Fruit fly (Drosophila melanogaster) whole organism, pupa: ENCODE measurements around the gene Tim17a2.
A peak's percentile ranks its signal among the peaks of the same experiment; 100 is the strongest.

Experiments
- CG10348 ChIP-seq: fragments of 200-800 bp; sonication (Bioruptor generic); IDR thresholded peaks from 2 replicates; pipeline ENCODE4 v1.3.6; 2022; ENCODE audit warnings: missing biosample characterization, missing genetic modification characterization
- CG12605 ChIP-seq: fragments of 200-800 bp; sonication (Bioruptor generic); IDR thresholded peaks from 2 replicates; pipeline ENCODE4 v1.3.6; 2022; ENCODE audit warnings: missing biosample characterization, missing genetic modification characterization
- CG13204 ChIP-seq: fragments of 200-800 bp; sonication (Bioruptor generic); optimal IDR thresholded peaks from 2 replicates; lab custom pipeline; 2018; ENCODE audit warnings: missing biosample characterization, mild to moderate bottlenecking, missing genetic modification characterization, moderate library complexity
- CG14655 ChIP-seq: fragments of 200-800 bp; sonication (Bioruptor generic); optimal IDR thresholded peaks from 3 replicates; lab custom pipeline; 2017; ENCODE audit warnings: mild to moderate bottlenecking, missing biosample characterization, missing genetic modification reagents, missing genetic modification characterization
- CG15710 ChIP-seq: fragments of 200-800 bp; sonication (Bioruptor generic); optimal IDR thresholded peaks from 2 replicates; lab custom pipeline; 2018; ENCODE audit warnings: missing biosample characterization, mild to moderate bottlenecking, missing genetic modification characterization, moderate library complexity
- CG17806 ChIP-seq: fragments of 200-800 bp; sonication (Bioruptor generic); optimal IDR thresholded peaks from 2 replicates; lab custom pipeline; 2018; ENCODE audit warnings: missing biosample characterization, mild to moderate bottlenecking, missing genetic modification characterization, moderate library complexity
- CG32121 ChIP-seq: fragments of 200-800 bp; sonication (Bioruptor generic); IDR thresholded peaks from 2 replicates; pipeline ENCODE4 v1.3.6; 2022; ENCODE audit warnings: missing biosample characterization, missing genetic modification characterization
- CG34367 ChIP-seq: fragments of 200-800 bp; sonication (Bioruptor generic); optimal IDR thresholded peaks from 2 replicates; lab custom pipeline; 2018; ENCODE audit warnings: missing biosample characterization, mild to moderate bottlenecking, missing genetic modification characterization
- CG4496 ChIP-seq: fragments of 200-800 bp; sonication (Bioruptor generic); IDR thresholded peaks from 3 replicates; pipeline ENCODE4 v1.3.6; 2022; ENCODE audit warnings: missing biosample characterization, missing genetic modification characterization
- CG8159 ChIP-seq: fragments of 200-800 bp; sonication (Bioruptor generic); optimal IDR thresholded peaks from 3 replicates; lab custom pipeline; 2018; ENCODE audit warnings: missing biosample characterization, mild to moderate bottlenecking, missing genetic modification characterization, moderate library complexity
- CG8301 ChIP-seq: fragments of 200-800 bp; sonication (Bioruptor generic); optimal IDR thresholded peaks from 2 replicates; lab custom pipeline; 2018; ENCODE audit warnings: missing biosample characterization, mild to moderate bottlenecking, missing genetic modification characterization
- CG9948 ChIP-seq: fragments of 200-800 bp; sonication (Bioruptor generic); optimal IDR thresholded peaks from 2 replicates; lab custom pipeline; 2018; ENCODE audit warnings: missing biosample characterization, mild to moderate bottlenecking, missing genetic modification characterization, moderate library complexity
- D1 ChIP-seq: fragments of 200-800 bp; sonication (Bioruptor generic); optimal IDR thresholded peaks from 2 replicates; lab custom pipeline; 2018; ENCODE audit warnings: missing biosample characterization, mild to moderate bottlenecking, missing genetic modification characterization, moderate library complexity
- EcR ChIP-seq: fragments of 200-800 bp; sonication (Bioruptor generic); optimal IDR thresholded peaks from 3 replicates; lab custom pipeline; 2019; ENCODE audit warnings: missing biosample characterization, missing genetic modification characterization, mild to moderate bottlenecking, moderate library complexity, missing genetic modification reagents
- Ets98B ChIP-seq: fragments of 200-800 bp; sonication (Bioruptor generic); IDR thresholded peaks from 2 replicates; pipeline ENCODE4 v1.3.6; 2022; ENCODE audit warnings: missing biosample characterization, missing genetic modification characterization
- Pif1A ChIP-seq: fragments of 200-800 bp; sonication (Bioruptor generic); optimal IDR thresholded peaks from 3 replicates; lab custom pipeline; 2016; ENCODE audit warnings: missing biosample characterization, missing genetic modification characterization
- Pif1B ChIP-seq: fragments of 200-800 bp; sonication (Bioruptor generic); optimal IDR thresholded peaks from 3 replicates; lab custom pipeline; 2016; ENCODE audit warnings: missing biosample characterization, missing genetic modification characterization
- Snoo ChIP-seq: fragments of 200-800 bp; sonication (Bioruptor generic); optimal IDR thresholded peaks from 3 replicates; lab custom pipeline; 2017; ENCODE audit warnings: missing biosample characterization, mild to moderate bottlenecking, missing genetic modification characterization, inconsistent platforms
- fd96Ca ChIP-seq: fragments of 200-800 bp; sonication (Bioruptor generic); IDR thresholded peaks from 3 replicates; pipeline ENCODE4 v1.3.6; 2022; ENCODE audit warnings: missing biosample characterization, missing genetic modification characterization
- gl ChIP-seq: fragments of 200-800 bp; sonication (Bioruptor generic); optimal IDR thresholded peaks from 2 replicates; lab custom pipeline; 2018; ENCODE audit warnings: missing biosample characterization, mild to moderate bottlenecking, missing genetic modification characterization
- rn ChIP-seq: fragments of 200-800 bp; sonication (Bioruptor generic); IDR thresholded peaks from 2 replicates; pipeline ENCODE4 v1.3.6; 2022; ENCODE audit warnings: missing biosample characterization, missing genetic modification characterization

Tim17a2 gene

dm6 chr3R:5290738-5291137 is 28.2 kb upstream of the Tim17a2 start:
- no peak for TF ChIP-seq fd96Ca (GFP tag; lab: Robert Waterston, UW)
- no peak for TF ChIP-seq CG9948
- TF ChIP-seq Snoo (tag; lab: Kevin White, UChicago) = no peak
- TF ChIP-seq CG8159 (tag; lab: Kevin White, UChicago) = no peak
- no peak for TF ChIP-seq CG8301
- no peak for TF ChIP-seq CG10348 (GFP tag; lab: Robert Waterston, UW)
- no peak for TF ChIP-seq Pif1B (GFP tag; lab: Kevin White, UChicago)
- TF ChIP-seq CG13204 = no peak

- TF ChIP-seq CG32121 (GFP tag; lab: Robert Waterston, UW) (no peak), Snoo (tag; lab: Kevin White, UChicago) (no peak), gl (tag; lab: Kevin White, UChicago) (no peak), CG17806 (tag; lab: Kevin White, UChicago) (no peak), CG14655 (GFP tag; lab: Kevin White, UChicago) (no peak), CG8159 (tag; lab: Kevin White, UChicago) (no peak), CG34367 (tag; lab: Kevin White, UChicago) (no peak), CG10348 (GFP tag; lab: Robert Waterston, UW) (no peak), Pif1A (GFP tag; lab: Kevin White, UChicago) (no peak), Pif1B (GFP tag; lab: Kevin White, UChicago) (no peak), CG9948 (no peak), EcR (no peak), CG8301 (no peak), CG12605 (GFP tag; lab: Robert Waterston, UW) (no peak), rn (no peak), CG4496 (GFP tag; lab: Robert Waterston, UW) (no peak), fd96Ca (GFP tag; lab: Robert Waterston, UW) (no peak), CG15710 (tag; lab: Kevin White, UChicago) (no peak), Ets98B (no peak)
Measured at dm6 chr3R:5287965-5288364, 25.5 kb upstream of the Tim17a2 start.

- TF ChIP-seq rn (no peak), CG10348 (GFP tag; lab: Robert Waterston, UW) (no peak), CG32121 (GFP tag; lab: Robert Waterston, UW) (0 out of 2 replicates have a peak, but pooled peaks have one; percentile 23), D1 (tag; lab: Kevin White, UChicago) (no peak), CG14655 (GFP tag; lab: Kevin White, UChicago) (no peak), Pif1B (GFP tag; lab: Kevin White, UChicago) (no peak), Snoo (tag; lab: Kevin White, UChicago) (no peak), Ets98B (peak; percentile 31; the same call in 1 of the 2 replicates), Pif1A (GFP tag; lab: Kevin White, UChicago) (no peak), CG13204 (no peak), fd96Ca (GFP tag; lab: Robert Waterston, UW) (peak; percentile 54; the same call in 2 of the 3 replicates)
Measured at dm6 chr3R:5286918-5287636, 24.6 kb upstream of the Tim17a2 start.

dm6 chr3R:5285937-5286336 is 23.4 kb upstream of the Tim17a2 start:
- TF ChIP-seq Pif1A (GFP tag; lab: Kevin White, UChicago) (no peak), CG32121 (GFP tag; lab: Robert Waterston, UW) (no peak), CG8301 (no peak), CG14655 (GFP tag; lab: Kevin White, UChicago) (no peak), Snoo (tag; lab: Kevin White, UChicago) (no peak), Ets98B (no peak), CG13204 (no peak), CG15710 (tag; lab: Kevin White, UChicago) (no peak), CG4496 (GFP tag; lab: Robert Waterston, UW) (no peak), rn (no peak), D1 (tag; lab: Kevin White, UChicago) (no peak), CG17806 (tag; lab: Kevin White, UChicago) (no peak), fd96Ca (GFP tag; lab: Robert Waterston, UW) (no peak), Pif1B (GFP tag; lab: Kevin White, UChicago) (no peak), gl (tag; lab: Kevin White, UChicago) (no peak), CG12605 (GFP tag; lab: Robert Waterston, UW) (no peak), CG8159 (tag; lab: Kevin White, UChicago) (no peak), CG10348 (GFP tag; lab: Robert Waterston, UW) (no peak)

- no peak for TF ChIP-seq CG13204
- TF ChIP-seq EcR = no peak
- TF ChIP-seq Ets98B = peak; percentile 70; the same call in 1 of the 2 replicates
- peak; percentile 86 for TF ChIP-seq CG4496 (GFP tag; lab: Robert Waterston, UW)
- TF ChIP-seq Pif1B (GFP tag; lab: Kevin White, UChicago) = peak; percentile 83
- peak; percentile 83 for TF ChIP-seq Snoo (tag; lab: Kevin White, UChicago)
- TF ChIP-seq CG15710 (tag; lab: Kevin White, UChicago) = peak; percentile 80
- peak; percentile 83 for TF ChIP-seq CG32121 (GFP tag; lab: Robert Waterston, UW)
- peak; percentile 84 for TF ChIP-seq CG17806 (tag; lab: Kevin White, UChicago)
- TF ChIP-seq fd96Ca (GFP tag; lab: Robert Waterston, UW) = peak; percentile 92
- TF ChIP-seq rn = peak; percentile 74
- peak; percentile 60 for TF ChIP-seq gl (tag; lab: Kevin White, UChicago)
- TF ChIP-seq CG9948 = peak; percentile 88
- TF ChIP-seq CG34367 (tag; lab: Kevin White, UChicago) = peak; percentile 76
- peak; percentile 62 for TF ChIP-seq D1 (tag; lab: Kevin White, UChicago)
- TF ChIP-seq Pif1A (GFP tag; lab: Kevin White, UChicago) = peak; percentile 83
- TF ChIP-seq CG8301 = peak; percentile 94
- 0 out of 2 replicates have a peak, but pooled peaks have one; percentile 56 for TF ChIP-seq CG10348 (GFP tag; lab: Robert Waterston, UW)
- TF ChIP-seq CG12605 (GFP tag; lab: Robert Waterston, UW) = peak; percentile 66
- peak; percentile 95 for TF ChIP-seq CG14655 (GFP tag; lab: Kevin White, UChicago)
- TF ChIP-seq CG8159 (tag; lab: Kevin White, UChicago) = peak; percentile 85
Measured at dm6 chr3R:5283360-5283963, 21.0 kb upstream of the Tim17a2 start.
